Fruit fly (Drosophila melanogaster): Measurements from ENCODE around the gene jp.

jp gene

DNA sequence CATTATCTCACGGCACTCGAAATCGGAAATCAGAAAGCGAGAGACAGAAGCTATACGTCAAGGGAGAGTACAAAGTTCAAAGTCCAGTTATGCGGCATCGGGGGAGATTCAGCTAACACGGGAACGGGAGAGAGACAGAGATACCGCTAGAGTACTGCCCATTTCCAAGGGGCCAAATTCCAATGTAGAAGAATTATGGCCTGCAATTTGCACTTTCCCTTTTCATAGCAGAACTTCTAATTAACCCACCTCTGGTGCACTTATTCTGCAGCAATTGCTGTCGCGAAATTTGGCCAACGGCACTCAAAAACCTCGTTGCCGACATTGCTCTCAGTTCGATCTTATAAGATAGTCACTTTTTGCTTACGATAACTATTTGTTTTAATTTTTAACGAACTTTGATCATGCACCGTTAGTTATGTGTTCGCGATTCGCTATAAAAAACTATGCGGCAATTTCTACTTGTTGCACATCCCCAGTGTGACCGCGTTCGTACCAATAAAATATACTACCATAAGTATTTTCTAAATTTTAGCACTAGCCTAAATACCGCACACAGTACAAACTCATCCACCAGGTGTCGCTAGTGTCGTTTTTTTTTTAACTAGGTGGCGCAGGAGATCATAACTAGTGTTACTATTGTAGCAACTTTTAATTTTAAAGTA lies 9.9 kb upstream of the jp start, which contains the start of gene Mtpalpha (continued):
- no peak for TF ChIP-seq ranshi (GFP tag; IDR thresholded peaks at IDR 0.05)
- no peak; the same call in none of the 2 replicates for TF ChIP-seq CG13287 (GFP tag; IDR thresholded peaks at IDR 0.05; ENCODE audit: partially characterized antibody)
- no peak for TF ChIP-seq cwo (GFP tag; optimal IDR thresholded peaks at IDR 0.05)
- peak; percentile 49 for TF ChIP-seq CG7839 (tag; optimal IDR thresholded peaks at IDR 0.05)
- TF ChIP-seq nau (GFP tag; optimal IDR thresholded peaks at IDR 0.05): no peak
- TF ChIP-seq CG12769 (tag; optimal IDR thresholded peaks at IDR 0.05): no peak
- peak; percentile 43 for TF ChIP-seq Sry-δ (GFP tag; optimal IDR thresholded peaks at IDR 0.05)
- TF ChIP-seq chm (GFP tag; IDR thresholded peaks at IDR 0.05): no peak
- no peak for TF ChIP-seq CG1603 (tag; optimal IDR thresholded peaks at IDR 0.05)
- TF ChIP-seq CG7357 (GFP tag; IDR thresholded peaks at IDR 0.05): no peak
- peak; percentile 58 for TF ChIP-seq Ets65A (GFP tag)
- peak; percentile 84 for TF ChIP-seq stwl (tag; optimal IDR thresholded peaks at IDR 0.05)
- TF ChIP-seq Nf-YB (GFP tag; optimal IDR thresholded peaks at IDR 0.05): peak; percentile 31
- no peak for TF ChIP-seq CG7745 (tag; optimal IDR thresholded peaks at IDR 0.05)
- no peak for TF ChIP-seq CG8478 (optimal IDR thresholded peaks at IDR 0.05)
- no peak for TF ChIP-seq CG17802 (tag; optimal IDR thresholded peaks at IDR 0.05)
- peak; percentile 13 for TF ChIP-seq CG9609 (GFP tag; optimal IDR thresholded peaks at IDR 0.05)
- TF ChIP-seq ems (GFP tag; optimal IDR thresholded peaks at IDR 0.05): peak; percentile 16
- no peak for TF ChIP-seq ato (GFP tag; IDR thresholded peaks at IDR 0.05; ENCODE audit: partially characterized antibody)
- TF ChIP-seq CG30020 (tag; optimal IDR thresholded peaks at IDR 0.05): no peak
- TF ChIP-seq amos (GFP tag; IDR thresholded peaks at IDR 0.05; ENCODE audit: partially characterized antibody): no peak
- TF ChIP-seq CG6791 (GFP tag; IDR thresholded peaks at IDR 0.05; ENCODE audit: partially characterized antibody): peak; percentile 63; the same call in 2 of the 3 replicates
- TF ChIP-seq pb (GFP tag; optimal IDR thresholded peaks at IDR 0.05): no peak
- peak; percentile 72 for TF ChIP-seq MBD-R2 (GFP tag; IDR thresholded peaks at IDR 0.05)
- no peak for TF ChIP-seq dan (GFP tag; IDR thresholded peaks at IDR 0.05)
- no peak for TF ChIP-seq Mrtf (GFP tag; IDR thresholded peaks at IDR 0.05)
- no peak for TF ChIP-seq jing (GFP tag; optimal IDR thresholded peaks at IDR 0.05)
- TF ChIP-seq CG2199 (GFP tag; IDR thresholded peaks at IDR 0.05): no peak
- no peak for TF ChIP-seq crol (GFP tag; IDR thresholded peaks at IDR 0.05)
- TF ChIP-seq CG16863 (GFP tag; optimal IDR thresholded peaks at IDR 0.05): peak; percentile 37
- TF ChIP-seq Chrac-16 (GFP tag; optimal IDR thresholded peaks at IDR 0.05): peak; percentile 56
- no peak for TF ChIP-seq CG18011 (GFP tag; optimal IDR thresholded peaks at IDR 0.05)
- TF ChIP-seq CG14667 (GFP tag; IDR thresholded peaks at IDR 0.05): no peak
- peak; percentile 20 for TF ChIP-seq CG3065 (GFP tag; optimal IDR thresholded peaks at IDR 0.05)
- TF ChIP-seq CG6689 (GFP tag; IDR thresholded peaks at IDR 0.05): no peak
- TF ChIP-seq CG4617 (GFP tag; optimal IDR thresholded peaks at IDR 0.05; ENCODE audit: borderline replicate concordance): peak; percentile 61
- TF ChIP-seq CG12744 (GFP tag; optimal IDR thresholded peaks at IDR 0.05): peak; percentile 27
- TF ChIP-seq CG17328 (GFP tag; IDR thresholded peaks at IDR 0.05): no peak
- TF ChIP-seq CG9797 (GFP tag; optimal IDR thresholded peaks at IDR 0.05): peak; percentile 86
- no peak for TF ChIP-seq Hr39 (optimal IDR thresholded peaks at IDR 0.05)
- no peak for TF ChIP-seq CG31441 (GFP tag; IDR thresholded peaks at IDR 0.05)
- peak; percentile 47 for TF ChIP-seq CG14710 (tag; optimal IDR thresholded peaks at IDR 0.05)
- no peak for TF ChIP-seq CG5953 (GFP tag; IDR thresholded peaks at IDR 0.05)
- no peak for TF ChIP-seq fd96Cb (tag; optimal IDR thresholded peaks at IDR 0.05)
- no peak for TF ChIP-seq CG7271 (tag; optimal IDR thresholded peaks at IDR 0.05)
- TF ChIP-seq Sry-β (GFP tag; optimal IDR thresholded peaks at IDR 0.05): no peak
- no peak for TF ChIP-seq CG1832 (GFP tag; optimal IDR thresholded peaks at IDR 0.05)
- no peak for TF ChIP-seq zfh1 (GFP tag; IDR thresholded peaks at IDR 0.05)
- peak; percentile 76 for TF ChIP-seq CG34422 (GFP tag; IDR thresholded peaks at IDR 0.05)
- peak; percentile 4 for TF ChIP-seq CG8944 (GFP tag; optimal IDR thresholded peaks at IDR 0.05)
- TF ChIP-seq HmgZ (tag; optimal IDR thresholded peaks at IDR 0.05): peak; percentile 55

Data from whole organism, embryonic.